Worm (Caenorhabditis elegans): ENCODE data around the gene dpy-19.

DNA sequence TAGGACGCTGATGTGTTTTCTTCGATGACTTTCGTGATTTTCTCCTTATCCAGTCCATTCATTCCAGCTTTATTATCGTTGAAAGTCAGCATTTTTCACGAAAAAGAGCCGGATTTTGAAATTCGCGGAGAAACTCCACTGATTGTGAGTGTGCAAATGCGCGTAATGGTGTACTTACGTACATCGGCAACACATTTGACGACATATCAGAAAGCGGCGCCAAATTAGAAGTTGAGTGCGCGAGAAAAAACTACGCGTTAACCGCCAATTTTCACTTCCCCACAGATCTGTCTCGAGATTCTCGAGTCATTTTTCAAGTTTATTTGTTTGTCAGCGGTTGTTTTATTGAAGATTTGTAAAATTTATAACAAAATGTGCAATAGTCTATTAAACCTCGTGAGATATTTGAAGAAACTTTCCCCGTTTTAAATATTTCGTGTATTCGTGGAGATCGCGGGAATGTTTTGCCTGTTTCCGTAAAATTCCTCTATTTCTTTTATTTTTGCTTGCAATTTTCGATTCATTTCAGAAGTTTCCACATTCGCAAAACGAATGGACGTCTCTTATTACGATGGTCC lies 38.8 kb downstream of the dpy-19 start, which contains the start of the genes polk-1 and gpr-1:
- TF ChIP-seq sem-4 (tag; optimal IDR thresholded peaks at IDR 0.05) = no peak
- TF ChIP-seq ama-1 (optimal IDR thresholded peaks at IDR 0.05) = no peak
- no peak for TF ChIP-seq ceh-16 (tag; optimal IDR thresholded peaks at IDR 0.05)
- TF ChIP-seq unc-62 (GFP tag; optimal IDR thresholded peaks at IDR 0.05) = no peak
- peak; percentile 72 for TF ChIP-seq lin-13 (GFP tag; optimal IDR thresholded peaks at IDR 0.05)
- TF ChIP-seq crh-2 (tag; optimal IDR thresholded peaks at IDR 0.05) = no peak
- no peak for TF ChIP-seq ceh-82 (tag; optimal IDR thresholded peaks at IDR 0.05)
- no peak for TF ChIP-seq aly-2 (tag; optimal IDR thresholded peaks at IDR 0.05)
- peak in 1 of 2 experiments; percentile 50 for TF ChIP-seq lsy-2 (tag; optimal IDR thresholded peaks at IDR 0.05)
- no peak for TF ChIP-seq unc-39 (tag; optimal IDR thresholded peaks at IDR 0.05)
